Fruit fly (Drosophila melanogaster) whole organism, embryonic: Measurements from ENCODE around the gene Vajk2.

Experiments
- CG10209 ChIP-seq: fragments of 200-800 bp; sonication (Bioruptor generic); optimal IDR thresholded peaks from 3 replicates; lab custom pipeline; 2017; ENCODE audit warnings: missing biosample characterization, mild to moderate bottlenecking, missing genetic modification characterization, missing genetic modification reagents
- CG1024 ChIP-seq: fragments of 200-800 bp; sonication (Bioruptor generic); IDR thresholded peaks from 2 replicates; pipeline ENCODE4 v1.3.6; 2022; ENCODE audit warnings: missing biosample characterization, missing genetic modification characterization
- CG10274 ChIP-seq: fragments of 200-800 bp; sonication (Bioruptor generic); optimal IDR thresholded peaks from 3 replicates; lab custom pipeline; 2017; ENCODE audit warnings: missing biosample characterization, mild to moderate bottlenecking, missing genetic modification characterization
- CG10431 ChIP-seq: fragments of 200-800 bp; sonication (Bioruptor generic); optimal IDR thresholded peaks from 3 replicates; lab custom pipeline; 2018; ENCODE audit warnings: missing biosample characterization, mild to moderate bottlenecking, missing genetic modification characterization
- CG12391 ChIP-seq: fragments of 200-800 bp; sonication (Bioruptor generic); optimal IDR thresholded peaks from 3 replicates; lab custom pipeline; 2018; ENCODE audit warnings: missing biosample characterization, mild to moderate bottlenecking, missing genetic modification characterization, moderate library complexity
- CG12769 ChIP-seq: fragments of 200-800 bp; sonication (Bioruptor generic); optimal IDR thresholded peaks from 2 replicates; lab custom pipeline; 2019; ENCODE audit warnings: missing biosample characterization, mild to moderate bottlenecking, missing genetic modification characterization, moderate library complexity
- CG13123 ChIP-seq: fragments of 200-800 bp; sonication (Bioruptor generic); optimal IDR thresholded peaks from 2 replicates; lab custom pipeline; 2016; ENCODE audit warnings: missing biosample characterization, missing genetic modification characterization
- CG13894 ChIP-seq: fragments of 200-800 bp; sonication (Bioruptor generic); optimal IDR thresholded peaks from 3 replicates; lab custom pipeline; 2018; ENCODE audit warnings: missing biosample characterization, mild to moderate bottlenecking, missing genetic modification characterization, moderate library complexity
- CG14710 ChIP-seq: fragments of 200-800 bp; sonication (Bioruptor generic); optimal IDR thresholded peaks from 3 replicates; lab custom pipeline; 2019; ENCODE audit warnings: missing biosample characterization, mild to moderate bottlenecking, missing genetic modification characterization, moderate library complexity
- CG14860 ChIP-seq: fragments of 200-800 bp; sonication (Bioruptor generic); IDR thresholded peaks from 3 replicates; pipeline ENCODE4 v1.3.6; 2022; ENCODE audit warnings: missing biosample characterization, missing genetic modification characterization; ENCODE audit not compliant: partially characterized antibody
- CG14965 ChIP-seq: fragments of 200-800 bp; sonication (Bioruptor generic); optimal IDR thresholded peaks from 2 replicates; lab custom pipeline; 2016; ENCODE audit warnings: missing biosample characterization, missing genetic modification characterization, borderline replicate concordance
- CG17385 ChIP-seq: fragments of 200-800 bp; sonication (Bioruptor generic); optimal IDR thresholded peaks from 3 replicates; lab custom pipeline; 2018; ENCODE audit warnings: missing biosample characterization, mild to moderate bottlenecking, missing genetic modification characterization
- CG3163 ChIP-seq: fragments of 200-800 bp; sonication (Bioruptor generic); optimal IDR thresholded peaks from 3 replicates; lab custom pipeline; 2016; ENCODE audit warnings: missing biosample characterization, missing genetic modification characterization
- CG33213 ChIP-seq: fragments of 200-800 bp; sonication (Bioruptor generic); optimal IDR thresholded peaks from 3 replicates; lab custom pipeline; 2016; ENCODE audit warnings: missing biosample characterization, missing genetic modification characterization
- CG3995 ChIP-seq: fragments of 200-800 bp; sonication (Bioruptor generic); optimal IDR thresholded peaks from 3 replicates; lab custom pipeline; 2016; ENCODE audit warnings: missing biosample characterization, missing genetic modification characterization
- CG4424 ChIP-seq: fragments of 200-800 bp; sonication (Bioruptor generic); optimal IDR thresholded peaks from 3 replicates; lab custom pipeline; 2016; ENCODE audit warnings: missing biosample characterization, missing genetic modification characterization
- CG6175 ChIP-seq: fragments of 200-800 bp; sonication (Bioruptor generic); IDR thresholded peaks from 3 replicates; pipeline ENCODE4 v1.3.6; 2022; ENCODE audit warnings: missing biosample characterization, missing genetic modification characterization
- CG7786 ChIP-seq: fragments of 200-800 bp; sonication (Bioruptor generic); optimal IDR thresholded peaks from 2 replicates; lab custom pipeline; 2016; ENCODE audit warnings: missing biosample characterization, missing genetic modification characterization
- CG8281 ChIP-seq: fragments of 200-800 bp; sonication (Bioruptor generic); optimal IDR thresholded peaks from 2 replicates; lab custom pipeline; 2018; ENCODE audit warnings: missing biosample characterization, mild to moderate bottlenecking, missing genetic modification characterization, moderate library complexity
- D19A ChIP-seq: fragments of 200-800 bp; optimal IDR thresholded peaks from 3 replicates; lab custom pipeline; 2019; ENCODE audit warnings: missing biosample characterization, mild to moderate bottlenecking, missing genetic modification characterization, moderate library complexity
- Dbx ChIP-seq: fragments of 200-800 bp; sonication (Bioruptor generic); IDR thresholded peaks from 3 replicates; pipeline ENCODE4 v1.3.6; 2022; ENCODE audit warnings: missing biosample characterization, missing genetic modification characterization
- Drgx ChIP-seq: fragments of 200-800 bp; sonication (Bioruptor generic); IDR thresholded peaks from 2 replicates; pipeline ENCODE4 v1.3.6; 2022; ENCODE audit warnings: missing biosample characterization, missing genetic modification characterization
- Elba2 ChIP-seq: fragments of 200-800 bp; sonication (Bioruptor generic); optimal IDR thresholded peaks from 3 replicates; lab custom pipeline; 2016; ENCODE audit warnings: missing biosample characterization, missing genetic modification characterization
- Ets65A ChIP-seq: fragments of 200-800 bp; sonication (Bioruptor generic); peaks from one replicate; lab custom pipeline; 2016; ENCODE audit warnings: missing biosample characterization, missing genetic modification characterization
- H2.0 ChIP-seq: fragments of 200-800 bp; sonication (Bioruptor generic); IDR thresholded peaks from 2 replicates; pipeline ENCODE4 v1.3.6; 2022; ENCODE audit warnings: missing biosample characterization, missing genetic modification characterization
- NC2β ChIP-seq: fragments of 200-800 bp; sonication (Bioruptor generic); optimal IDR thresholded peaks from 2 replicates; lab custom pipeline; 2016; ENCODE audit warnings: missing biosample characterization, missing genetic modification characterization
- Nf-YB ChIP-seq: fragments of 200-800 bp; sonication (Bioruptor generic); optimal IDR thresholded peaks from 3 replicates; lab custom pipeline; 2019; ENCODE audit warnings: missing biosample characterization, mild to moderate bottlenecking, missing genetic modification characterization, moderate library complexity
- Six4 ChIP-seq: fragments of 200-800 bp; sonication (Bioruptor generic); optimal IDR thresholded peaks from 2 replicates; lab custom pipeline; 2016; ENCODE audit warnings: missing biosample characterization, missing genetic modification characterization
- Taf1 ChIP-seq: fragments of 200-800 bp; sonication (Bioruptor generic); IDR thresholded peaks from 2 replicates; pipeline ENCODE4 v1.3.6; 2022; ENCODE audit warnings: missing biosample characterization, missing genetic modification characterization
- ap ChIP-seq: fragments of 200-800 bp; sonication (Bioruptor generic); IDR thresholded peaks from 2 replicates; pipeline ENCODE4 v1.3.6; 2022; ENCODE audit warnings: missing biosample characterization, missing genetic modification characterization
- ara ChIP-seq: fragments of 200-800 bp; sonication (Bioruptor generic); IDR thresholded peaks from 2 replicates; pipeline ENCODE4 v1.3.6; 2022; ENCODE audit warnings: missing biosample characterization, missing genetic modification characterization
- ase ChIP-seq: fragments of 200-800 bp; sonication (Bioruptor generic); IDR thresholded peaks from 3 replicates; pipeline ENCODE4 v1.3.6; 2022; ENCODE audit warnings: missing biosample characterization, missing genetic modification characterization
- btn ChIP-seq: fragments of 200-800 bp; sonication (Bioruptor generic); optimal IDR thresholded peaks from 2 replicates; lab custom pipeline; 2016; ENCODE audit warnings: missing biosample characterization, missing genetic modification characterization
- cad ChIP-seq: fragments of >200 bp; optimal IDR thresholded peaks from 2 replicates; lab custom pipeline; 2017; ENCODE audit warnings: missing biosample characterization, missing genetic modification characterization
- cas ChIP-seq: fragments of 200-800 bp; sonication (Bioruptor generic); IDR thresholded peaks from 2 replicates; pipeline ENCODE4 v1.3.6; 2022; ENCODE audit warnings: missing biosample characterization, missing genetic modification characterization
- chn ChIP-seq: fragments of 200-800 bp; sonication (Bioruptor generic); optimal IDR thresholded peaks from 2 replicates; lab custom pipeline; 2016; ENCODE audit warnings: missing biosample characterization, missing genetic modification characterization
- crp ChIP-seq, 2 experiments: fragments of 200-800 bp; sonication (Bioruptor generic); optimal IDR thresholded peaks; 2 replicates in 1 of 2; 3 replicates in 1 of 2; lab custom pipeline; 2017; ENCODE audit warnings: missing biosample characterization in 2 of 2, missing genetic modification characterization in 2 of 2, mild to moderate bottlenecking in 1 of 2, moderate library complexity in 1 of 2
- cwo ChIP-seq: fragments of 200-800 bp; sonication (Bioruptor generic); optimal IDR thresholded peaks from 3 replicates; lab custom pipeline; 2017; ENCODE audit warnings: missing biosample characterization, missing genetic modification characterization, mild to moderate bottlenecking, moderate library complexity, missing genetic modification reagents
- dimm ChIP-seq: fragments of 200-800 bp; sonication (Bioruptor generic); IDR thresholded peaks from 2 replicates; pipeline ENCODE4 v1.3.6; 2022; ENCODE audit warnings: missing biosample characterization, missing genetic modification characterization
- dm ChIP-seq: fragments of 200-800 bp; sonication (Bioruptor generic); optimal IDR thresholded peaks from 3 replicates; lab custom pipeline; 2016; ENCODE audit warnings: missing biosample characterization, missing genetic modification characterization
- emc ChIP-seq: fragments of 200-800 bp; sonication (Bioruptor generic); optimal IDR thresholded peaks from 2 replicates; lab custom pipeline; 2016; ENCODE audit warnings: missing biosample characterization, missing genetic modification characterization
- fru ChIP-seq: fragments of >200 bp; optimal IDR thresholded peaks from 2 replicates; lab custom pipeline; 2017
- her ChIP-seq: fragments of 200-800 bp; sonication (Bioruptor generic); optimal IDR thresholded peaks from 2 replicates; lab custom pipeline; 2016; ENCODE audit warnings: missing biosample characterization, missing genetic modification characterization
- kay ChIP-seq: fragments of 200-800 bp; sonication (Bioruptor generic); optimal IDR thresholded peaks from 2 replicates; lab custom pipeline; 2016; ENCODE audit warnings: missing biosample characterization, missing genetic modification characterization
- lov ChIP-seq, 2 experiments: fragments of 200-800 bp in 1 of 2; fragments of >200 bp in 1 of 2; sonication (Bioruptor generic) in 1 of 2; IDR thresholded peaks in 1 of 2; optimal IDR thresholded peaks in 1 of 2; 2 replicates in 1 of 2; 3 replicates in 1 of 2; pipeline versions ENCODE4 v1.3.6 to Lab custom; 2017 to 2022; ENCODE audit warnings: missing biosample characterization in 1 of 2, missing genetic modification characterization in 1 of 2
- p53 ChIP-seq: fragments of 200-800 bp; sonication (Bioruptor generic); optimal IDR thresholded peaks from 2 replicates; lab custom pipeline; 2016; ENCODE audit warnings: missing biosample characterization, missing genetic modification characterization
- ranshi ChIP-seq: fragments of 200-800 bp; sonication (Bioruptor generic); IDR thresholded peaks from 2 replicates; pipeline ENCODE4 v1.3.6; 2022; ENCODE audit warnings: missing biosample characterization, missing genetic modification characterization
- schlank ChIP-seq: fragments of 200-800 bp; sonication (Bioruptor generic); optimal IDR thresholded peaks from 2 replicates; lab custom pipeline; 2018; ENCODE audit warnings: missing biosample characterization, mild to moderate bottlenecking, missing genetic modification characterization
- sim ChIP-seq: fragments of 200-800 bp; sonication (Bioruptor generic); IDR thresholded peaks from 2 replicates; pipeline ENCODE4 v1.3.6; 2022; ENCODE audit warnings: missing biosample characterization, missing genetic modification characterization
- sima ChIP-seq: fragments of 200-800 bp; sonication (Bioruptor generic); optimal IDR thresholded peaks from 2 replicates; lab custom pipeline; 2016; ENCODE audit warnings: missing biosample characterization, missing genetic modification characterization
- sna ChIP-seq: fragments of 200-800 bp; sonication (Bioruptor generic); IDR thresholded peaks from 2 replicates; pipeline ENCODE4 v1.3.6; 2022; ENCODE audit warnings: missing biosample characterization, missing genetic modification characterization; ENCODE audit not compliant: partially characterized antibody
- sob ChIP-seq: fragments of 200-800 bp; sonication (Bioruptor generic); IDR thresholded peaks from 2 replicates; pipeline ENCODE4 v1.3.6; 2022; ENCODE audit warnings: missing biosample characterization, missing genetic modification characterization
- tll ChIP-seq, 2 experiments: fragments of 200-800 bp in 1 of 2; fragments of >200 bp in 1 of 2; sonication (Bioruptor generic) in 1 of 2; optimal IDR thresholded peaks; 2 replicates each; lab custom pipeline; 2017 to 2019; ENCODE audit warnings: missing biosample characterization in 2 of 2, missing genetic modification characterization in 2 of 2, mild to moderate bottlenecking in 1 of 2, moderate library complexity in 1 of 2
- vfl ChIP-seq: fragments of 200-800 bp; sonication (Bioruptor generic); optimal IDR thresholded peaks from 2 replicates; lab custom pipeline; 2016; ENCODE audit warnings: missing biosample characterization, missing genetic modification characterization

The Vajk2 gene

dm6 chr2L:13893439-13893838, 41.1 kb downstream of the Vajk2 start (continued):
- no peak for TF ChIP-seq Taf1 (GFP tag; lab: Robert Waterston, UW)
- TF ChIP-seq schlank (tag; lab: Kevin White, UChicago), result no peak
- TF ChIP-seq CG13894, result no peak
- TF ChIP-seq Ets65A (GFP tag; lab: Kevin White, UChicago), result no peak
- TF ChIP-seq cwo (GFP tag; lab: Kevin White, UChicago), result no peak
- TF ChIP-seq CG17385 (GFP tag; lab: Kevin White, UChicago), result no peak
- no peak for TF ChIP-seq CG10209 (GFP tag; lab: Kevin White, UChicago)
- no peak for TF ChIP-seq CG10274 (GFP tag; lab: Kevin White, UChicago)
- TF ChIP-seq CG7786 (GFP tag; lab: Kevin White, UChicago), result no peak
- TF ChIP-seq CG12391, result peak; percentile 44
- TF ChIP-seq ap (GFP tag; lab: Robert Waterston, UW), result no peak
- peak; percentile 66 for TF ChIP-seq D19A
- no peak for TF ChIP-seq emc (GFP tag; lab: Kevin White, UChicago)
- TF ChIP-seq btn (GFP tag; lab: Kevin White, UChicago), result no peak
- TF ChIP-seq sim, result no peak
- no peak for TF ChIP-seq CG14965 (GFP tag; lab: Kevin White, UChicago)
- TF ChIP-seq sima (GFP tag; lab: Kevin White, UChicago), result no peak
- TF ChIP-seq chn (GFP tag; lab: Kevin White, UChicago), result no peak
- TF ChIP-seq Nf-YB (GFP tag; lab: Kevin White, UChicago), result no peak
- TF ChIP-seq CG3995 (GFP tag; lab: Kevin White, UChicago), result no peak
- TF ChIP-seq crp (GFP tag; optimal IDR thresholded peaks at IDR 0.05; lab: Kevin White, UChicago), result no peak
- TF ChIP-seq CG14710 (tag; lab: Kevin White, UChicago), result peak; percentile 40
- peak; percentile 22 for TF ChIP-seq Elba2 (GFP tag; lab: Kevin White, UChicago)
- no peak for TF ChIP-seq CG33213
- TF ChIP-seq fru (lab: Kevin White, UChicago), result no peak
- TF ChIP-seq vfl, result no peak
- TF ChIP-seq sob (GFP tag; lab: Robert Waterston, UW), result no peak
- no peak for TF ChIP-seq CG10431 (GFP tag; lab: Kevin White, UChicago)
- TF ChIP-seq ase, result no peak
- no peak for TF ChIP-seq CG13123 (GFP tag; lab: Kevin White, UChicago)
- TF ChIP-seq ranshi (GFP tag; lab: Robert Waterston, UW), result no peak
- no peak for TF ChIP-seq cas
- no peak for TF ChIP-seq CG6175 (GFP tag; lab: Robert Waterston, UW)
- no peak for TF ChIP-seq Dbx (GFP tag; lab: Robert Waterston, UW)
- TF ChIP-seq her (GFP tag; lab: Kevin White, UChicago), result no peak
- peak; percentile 46 for TF ChIP-seq CG4424 (GFP tag; lab: Kevin White, UChicago)
- no peak for TF ChIP-seq tll (GFP tag; optimal IDR thresholded peaks at IDR 0.05; lab: Kevin White, UChicago)

dm6 chr2L:13892826-13893225, 41.7 kb downstream of the Vajk2 start:
- TF ChIP-seq cad (peak; percentile 93), kay (no peak), CG14860 (GFP tag; lab: Robert Waterston, UW) (no peak), CG1024 (GFP tag; lab: Robert Waterston, UW) (no peak), dimm (no peak), ara (GFP tag; lab: Robert Waterston, UW) (no peak), NC2β (GFP tag; lab: Kevin White, UChicago) (no peak), Six4 (GFP tag; lab: Kevin White, UChicago) (no peak), lov (optimal IDR thresholded peaks at IDR 0.05; lab: Kevin White, UChicago) (peak; percentile 84), lov (GFP tag; IDR thresholded peaks at IDR 0.05; lab: Robert Waterston, UW) (no peak), CG3163 (no peak), H2.0 (GFP tag; lab: Robert Waterston, UW) (no peak), CG3995 (GFP tag; lab: Kevin White, UChicago) (no peak), sna (GFP tag; lab: Robert Waterston, UW) (no peak), CG12769 (tag; lab: Kevin White, UChicago) (no peak), p53 (GFP tag; lab: Kevin White, UChicago) (no peak), dm (GFP tag; lab: Kevin White, UChicago) (peak; percentile 2), Drgx (GFP tag; lab: Robert Waterston, UW) (no peak), CG8281 (tag; lab: Kevin White, UChicago) (no peak)
